Worm (Caenorhabditis elegans) whole organism, midembryonic: ENCODE measurements around the gene nspa-2.
"Not testable (repeated sequence)": the region's sequence is repeated elsewhere in the genome, so short reads cannot be mapped to it uniquely, and the experiment has no call there.

ENCODE experiments used
- T22C8.4 ChIP-seq: fragments of 200-800 bp; sonication (Bioruptor generic); IDR thresholded peaks from 2 replicates; pipeline ENCODE4 v1.3.6; 2022; ENCODE audit warnings: missing genetic modification characterization, missing compliant biosample characterization
- cog-1 ChIP-seq: sonication (generic microtip); optimal IDR thresholded peaks from 2 replicates; lab custom pipeline; 2016; ENCODE audit warnings: missing genetic modification characterization, missing compliant biosample characterization
- flt-1 ChIP-seq: fragments of 200-800 bp; sonication (Bioruptor generic); IDR thresholded peaks from 2 replicates; pipeline ENCODE4 v1.3.6; 2022; ENCODE audit warnings: missing genetic modification characterization, missing compliant biosample characterization
- klf-2 ChIP-seq: fragments of 200-800 bp; sonication (Bioruptor generic); conservative IDR thresholded peaks from 2 replicates; pipeline ENCODE4 v1.3.6; 2022; ENCODE audit warnings: missing genetic modification reagents, missing genetic modification characterization, missing compliant biosample characterization
- med-1 ChIP-seq: sonication (generic microtip); optimal IDR thresholded peaks from 2 replicates; lab custom pipeline; 2017; ENCODE audit warnings: missing genetic modification characterization, mild to moderate bottlenecking, missing compliant biosample characterization, antibody characterized with exemption, missing genetic modification reagents; ENCODE audit not compliant: insufficient read depth
- ref-1 ChIP-seq: fragments of 200-800 bp; sonication (Bioruptor generic); conservative IDR thresholded peaks from 2 replicates; pipeline ENCODE4 v1.3.6; 2022; ENCODE audit warnings: missing genetic modification reagents, missing genetic modification characterization, missing compliant biosample characterization
- tab-1 ChIP-seq: fragments of 200-800 bp; sonication (Bioruptor generic); IDR thresholded peaks from 2 replicates; pipeline ENCODE4 v1.3.6; 2022; ENCODE audit warnings: missing genetic modification characterization, missing compliant biosample characterization
- ztf-23 ChIP-seq: fragments of 200-800 bp; sonication (Bioruptor generic); IDR thresholded peaks from 2 replicates; pipeline ENCODE4 v1.3.6; 2022; ENCODE audit warnings: missing genetic modification reagents, missing genetic modification characterization, missing compliant biosample characterization
- ztf-29 ChIP-seq: fragments of 200-800 bp; sonication (Bioruptor generic); IDR thresholded peaks from 2 replicates; pipeline ENCODE4 v1.3.6; 2022; ENCODE audit warnings: missing genetic modification reagents, missing genetic modification characterization, missing compliant biosample characterization

nspa-2 gene

ce11 chrV:14876724-14877123 lies 14.2 kb upstream of the nspa-2 start, which contains the start of gene ZC412.10:
TSS of gene ZC412.10 (minus strand) at chrV:14876824.
- TF ChIP-seq ztf-23, ref-1, tab-1 (GFP tag; lab: Robert Waterston, UW): not testable (repeated sequence)

- TF ChIP-seq tab-1 (GFP tag; lab: Robert Waterston, UW) (no peak), cog-1 (no peak), flt-1 (GFP tag; lab: Robert Waterston, UW) (no peak), klf-2 (GFP tag; lab: Robert Waterston, UW) (no peak), ref-1 (GFP tag; lab: Robert Waterston, UW) (no peak), T22C8.4 (GFP tag; lab: Robert Waterston, UW) (no peak), ztf-23 (GFP tag; lab: Robert Waterston, UW) (no peak), ztf-29 (GFP tag; lab: Robert Waterston, UW) (no peak), med-1 (GFP tag; lab: Kevin White, UChicago) (no peak)
These were observed 13.6 kb upstream of the nspa-2 start for ce11 chrV:14877242-14877819.

ce11 chrV:14893355-14894050 lies 2.6 kb downstream of the nspa-2 start, which contains the start of the genes mpst-2 and H12D21.5:
TSS of gene mpst-2 (minus strand) at chrV:14893455.
TSS of gene H12D21.5 (plus strand) at chrV:14894000.
- TF ChIP-seq ref-1 (GFP tag; lab: Robert Waterston, UW), result no peak
- TF ChIP-seq ztf-29 (GFP tag; lab: Robert Waterston, UW), result no peak
- no peak for TF ChIP-seq ztf-23 (GFP tag; lab: Robert Waterston, UW)
- TF ChIP-seq cog-1, result no peak
- no peak for TF ChIP-seq flt-1 (GFP tag; lab: Robert Waterston, UW)
- no peak for TF ChIP-seq tab-1 (GFP tag; lab: Robert Waterston, UW)
- TF ChIP-seq klf-2 (GFP tag; lab: Robert Waterston, UW), result no peak
- TF ChIP-seq T22C8.4 (GFP tag; lab: Robert Waterston, UW), result no peak
- no peak for TF ChIP-seq med-1 (GFP tag; lab: Kevin White, UChicago)

- TF ChIP-seq klf-2 (GFP tag; lab: Robert Waterston, UW), result no peak
- TF ChIP-seq ref-1 (GFP tag; lab: Robert Waterston, UW), result no peak
- no peak for TF ChIP-seq med-1 (GFP tag; lab: Kevin White, UChicago)
- TF ChIP-seq T22C8.4 (GFP tag; lab: Robert Waterston, UW), result no peak
- no peak for TF ChIP-seq tab-1 (GFP tag; lab: Robert Waterston, UW)
- TF ChIP-seq ztf-29 (GFP tag; lab: Robert Waterston, UW), result no peak
These were observed 4.7 kb downstream of the nspa-2 start, which contains the start of gene mpst-3 for ce11 chrV:14895557-14895956. TSS of gene mpst-3 (plus strand) at chrV:14895647.

ce11 chrV:14897731-14898130 lies 6.8 kb downstream of the nspa-2 start, which contains the start of gene H12D21.6:
TSS of gene H12D21.6 (minus strand) at chrV:14897831.
- TF ChIP-seq ztf-23 (GFP tag; lab: Robert Waterston, UW) (no peak), klf-2 (GFP tag; lab: Robert Waterston, UW) (no peak), ref-1 (GFP tag; lab: Robert Waterston, UW) (no peak), tab-1 (GFP tag; lab: Robert Waterston, UW) (no peak), ztf-29 (GFP tag; lab: Robert Waterston, UW) (no peak), T22C8.4 (GFP tag; lab: Robert Waterston, UW) (no peak), med-1 (GFP tag; lab: Kevin White, UChicago) (no peak), cog-1 (no peak), flt-1 (GFP tag; lab: Robert Waterston, UW) (no peak)

- TF ChIP-seq T22C8.4 (GFP tag; lab: Robert Waterston, UW) (no peak), ref-1 (GFP tag; lab: Robert Waterston, UW) (no peak), med-1 (GFP tag; lab: Kevin White, UChicago) (no peak), ztf-29 (GFP tag; lab: Robert Waterston, UW) (no peak), flt-1 (GFP tag; lab: Robert Waterston, UW) (no peak), tab-1 (GFP tag; lab: Robert Waterston, UW) (no peak), cog-1 (no peak)
These were observed 8.7 kb downstream of the nspa-2 start, which contains the start of gene H12D21.10 for ce11 chrV:14899545-14899944. TSS of gene H12D21.10 (plus strand) at chrV:14899804.

- TF ChIP-seq ztf-23 (GFP tag; lab: Robert Waterston, UW) (no peak), med-1 (GFP tag; lab: Kevin White, UChicago) (no peak), T22C8.4 (GFP tag; lab: Robert Waterston, UW) (no peak), klf-2 (GFP tag; lab: Robert Waterston, UW) (no peak), flt-1 (GFP tag; lab: Robert Waterston, UW) (no peak)
These were observed 10.0 kb downstream of the nspa-2 start for ce11 chrV:14900905-14901304.

- TF ChIP-seq T22C8.4 (GFP tag; lab: Robert Waterston, UW) (no peak), med-1 (GFP tag; lab: Kevin White, UChicago) (no peak), tab-1 (GFP tag; lab: Robert Waterston, UW) (no peak), ztf-29 (GFP tag; lab: Robert Waterston, UW) (no peak), cog-1 (no peak), flt-1 (GFP tag; lab: Robert Waterston, UW) (no peak)
These were observed 16.6 kb downstream of the nspa-2 start for ce11 chrV:14907445-14907844.

ce11 chrV:14909331-14909835 lies 18.5 kb downstream of the nspa-2 start, which contains the start of gene H12D21.9:
TSS of gene H12D21.9 (minus strand) at chrV:14909478.
- TF ChIP-seq klf-2 (GFP tag; lab: Robert Waterston, UW), result no peak
- no peak for TF ChIP-seq cog-1
- no peak for TF ChIP-seq med-1 (GFP tag; lab: Kevin White, UChicago)
- TF ChIP-seq tab-1 (GFP tag; lab: Robert Waterston, UW), result no peak
- TF ChIP-seq ref-1 (GFP tag; lab: Robert Waterston, UW), result no peak
- no peak for TF ChIP-seq ztf-23 (GFP tag; lab: Robert Waterston, UW)
- TF ChIP-seq T22C8.4 (GFP tag; lab: Robert Waterston, UW), result no peak
- TF ChIP-seq flt-1 (GFP tag; lab: Robert Waterston, UW), result no peak
- TF ChIP-seq ztf-29 (GFP tag; lab: Robert Waterston, UW), result no peak
